Worm (Caenorhabditis elegans) whole organism, L4 larva: ENCODE measurements around the gene pals-18.

Source experiments
- F26F4.8 ChIP-seq: fragments of 200-800 bp; sonication (Bioruptor generic); conservative IDR thresholded peaks from 2 replicates; pipeline ENCODE4 v1.3.6; 2022; ENCODE audit warnings: missing genetic modification characterization, missing compliant biosample characterization
- F49E8.2 ChIP-seq: sonication (generic microtip); optimal IDR thresholded peaks from 2 replicates; lab custom pipeline; 2016; ENCODE audit warnings: missing compliant biosample characterization, mild to moderate bottlenecking, missing genetic modification characterization, borderline replicate concordance
- R02D3.7 ChIP-seq: fragments of 150-350 bp; sonication (generic microtip); optimal IDR thresholded peaks from 3 replicates; lab custom pipeline; 2014; ENCODE audit warnings: missing biosample characterization, missing genetic modification characterization
- T20F7.1 ChIP-seq: fragments of 200-800 bp; sonication (Bioruptor generic); optimal IDR thresholded peaks from 2 replicates; lab custom pipeline; 2018; ENCODE audit warnings: mild to moderate bottlenecking, missing genetic modification characterization, missing compliant biosample characterization
- Y105C5A.15 ChIP-seq: fragments of 200-800 bp; sonication (Bioruptor generic); IDR thresholded peaks from 2 replicates; pipeline ENCODE4 v1.3.6; 2022; ENCODE audit warnings: missing genetic modification characterization, missing compliant biosample characterization
- Y48G9A.11 ChIP-seq: fragments of 200-800 bp; sonication (Bioruptor generic); IDR thresholded peaks from 2 replicates; pipeline ENCODE4 v1.3.6; 2022; ENCODE audit warnings: missing genetic modification reagents, missing genetic modification characterization, missing compliant biosample characterization
- aha-1 ChIP-seq: fragments of 150-350 bp; peaks from one replicate; lab custom pipeline; 2014; ENCODE audit warnings: missing biosample characterization, missing genetic modification characterization
- ama-1 ChIP-seq: fragments of 150-350 bp; optimal IDR thresholded peaks from 2 replicates; lab custom pipeline; 2014; ENCODE audit warnings: inconsistent platforms, mixed read lengths
- ceh-20 ChIP-seq: fragments of 200-800 bp; sonication (Bioruptor generic); IDR thresholded peaks from 2 replicates; pipeline ENCODE4 v1.3.6; 2022; ENCODE audit warnings: missing genetic modification reagents, missing genetic modification characterization, missing compliant biosample characterization
- ceh-28 ChIP-seq: fragments of 150-350 bp; optimal IDR thresholded peaks from 2 replicates; lab custom pipeline; 2014; ENCODE audit warnings: missing biosample characterization, missing genetic modification reagents, missing genetic modification characterization
- ceh-32 ChIP-seq: sonication (generic microtip); optimal IDR thresholded peaks from 2 replicates; lab custom pipeline; 2016; ENCODE audit warnings: mild to moderate bottlenecking, missing genetic modification characterization, missing compliant biosample characterization; ENCODE audit not compliant: poor library complexity
- ceh-62 ChIP-seq: sonication (generic microtip); optimal IDR thresholded peaks from 2 replicates; lab custom pipeline; 2017; ENCODE audit warnings: missing biosample characterization, missing genetic modification characterization
- daf-16 ChIP-seq, 3 experiments: sonication (generic microtip); optimal IDR thresholded peaks; 2 replicates each; lab custom pipeline; 2016 to 2017; ENCODE audit warnings: missing genetic modification characterization in 3 of 3, missing genetic modification reagents in 3 of 3, mild to moderate bottlenecking in 2 of 3, missing compliant biosample characterization in 2 of 3, missing biosample characterization in 1 of 3, moderate library complexity in 1 of 3
- dmd-8 ChIP-seq: fragments of 200-800 bp; sonication (Bioruptor generic); IDR thresholded peaks from 2 replicates; pipeline ENCODE4 v1.3.6; 2022; ENCODE audit warnings: missing genetic modification characterization, missing compliant biosample characterization
- dmd-9 ChIP-seq: fragments of 200-800 bp; sonication (Bioruptor generic); IDR thresholded peaks from 2 replicates; pipeline ENCODE4 v1.3.6; 2022; ENCODE audit warnings: missing genetic modification reagents, missing genetic modification characterization, missing compliant biosample characterization
- egl-27 ChIP-seq: sonication (generic microtip); optimal IDR thresholded peaks from 3 replicates; lab custom pipeline; 2017; ENCODE audit warnings: missing biosample characterization, missing genetic modification reagents, missing genetic modification characterization
- fkh-10 ChIP-seq: fragments of 150-350 bp; optimal IDR thresholded peaks from 2 replicates; lab custom pipeline; 2014; ENCODE audit warnings: missing biosample characterization, missing genetic modification reagents, missing genetic modification characterization
- fos-1 ChIP-seq: fragments of 150-350 bp; optimal IDR thresholded peaks from 2 replicates; lab custom pipeline; 2014; ENCODE audit warnings: missing biosample characterization, missing genetic modification characterization
- gei-8 ChIP-seq: fragments of 200-800 bp; sonication (Bioruptor generic); optimal IDR thresholded peaks from 2 replicates; lab custom pipeline; 2018; ENCODE audit warnings: mild to moderate bottlenecking, missing genetic modification characterization, missing compliant biosample characterization
- hlh-11 ChIP-seq: fragments of 200-800 bp; sonication (Bioruptor generic); optimal IDR thresholded peaks from 2 replicates; lab custom pipeline; 2018; ENCODE audit warnings: mild to moderate bottlenecking, missing genetic modification characterization, missing compliant biosample characterization
- lim-7 ChIP-seq: fragments of 200-800 bp; sonication (Bioruptor generic); IDR thresholded peaks from 2 replicates; pipeline ENCODE4 v1.3.6; 2022; ENCODE audit warnings: missing genetic modification characterization, missing compliant biosample characterization
- lin-1 ChIP-seq: fragments of 200-800 bp; sonication (Bioruptor generic); IDR thresholded peaks from 2 replicates; pipeline ENCODE4 v1.3.6; 2022; ENCODE audit warnings: missing genetic modification reagents, missing genetic modification characterization, missing compliant biosample characterization
- lin-15B ChIP-seq: fragments of 150-350 bp; sonication (generic microtip); optimal IDR thresholded peaks from 3 replicates; lab custom pipeline; 2014; ENCODE audit warnings: missing biosample characterization, missing genetic modification characterization
- lin-29 ChIP-seq: fragments of 200-800 bp; sonication (Bioruptor generic); IDR thresholded peaks from 2 replicates; pipeline ENCODE4 v1.3.6; 2022; ENCODE audit warnings: missing genetic modification reagents, missing genetic modification characterization, missing compliant biosample characterization
- lin-38 ChIP-seq: fragments of 200-800 bp; sonication (Bioruptor generic); IDR thresholded peaks from 2 replicates; pipeline ENCODE4 v1.3.6; 2022; ENCODE audit warnings: missing genetic modification reagents, missing genetic modification characterization, missing compliant biosample characterization
- lin-39 ChIP-seq: fragments of 150-350 bp; optimal IDR thresholded peaks from 2 replicates; lab custom pipeline; 2014; ENCODE audit warnings: missing biosample characterization, missing genetic modification reagents, missing genetic modification characterization
- lir-3 ChIP-seq: sonication (generic microtip); optimal IDR thresholded peaks from 2 replicates; lab custom pipeline; 2016; ENCODE audit warnings: mild to moderate bottlenecking, missing genetic modification characterization, missing compliant biosample characterization
- lsy-2 ChIP-seq, 2 experiments: fragments of 150-350 bp in 1 of 2; sonication (generic microtip) in 1 of 2; optimal IDR thresholded peaks; 2 replicates each; lab custom pipeline; 2014 to 2017; ENCODE audit warnings: missing biosample characterization in 2 of 2, missing genetic modification characterization in 2 of 2
- madf-9 ChIP-seq: fragments of 200-800 bp; sonication (Bioruptor generic); conservative IDR thresholded peaks from 2 replicates; pipeline ENCODE4 v1.3.6; 2022; ENCODE audit warnings: missing genetic modification reagents, missing genetic modification characterization, missing compliant biosample characterization
- mdl-1 ChIP-seq, 2 experiments: fragments of 150-350 bp in 1 of 2; sonication (generic microtip) in 1 of 2; optimal IDR thresholded peaks; 2 replicates each; lab custom pipeline; 2014 to 2017; ENCODE audit warnings: missing biosample characterization in 2 of 2, missing genetic modification characterization in 2 of 2
- mxl-2 ChIP-seq: fragments of 200-800 bp; sonication (Bioruptor generic); conservative IDR thresholded peaks from 2 replicates; pipeline ENCODE4 v1.3.6; 2022; ENCODE audit warnings: missing genetic modification reagents, missing genetic modification characterization, missing compliant biosample characterization
- nhr-10 ChIP-seq: fragments of 150-350 bp; optimal IDR thresholded peaks from 2 replicates; lab custom pipeline; 2014; ENCODE audit warnings: missing biosample characterization, missing genetic modification characterization
- nhr-102 ChIP-seq: sonication (generic microtip); optimal IDR thresholded peaks from 2 replicates; lab custom pipeline; 2016; ENCODE audit warnings: mild to moderate bottlenecking, missing genetic modification characterization, moderate library complexity, missing compliant biosample characterization
- nhr-11 ChIP-seq: fragments of 150-350 bp; optimal IDR thresholded peaks from 2 replicates; lab custom pipeline; 2014; ENCODE audit warnings: missing biosample characterization, missing genetic modification characterization
- nhr-25 ChIP-seq: sonication (generic microtip); optimal IDR thresholded peaks from 2 replicates; lab custom pipeline; 2017; ENCODE audit warnings: missing genetic modification characterization, mild to moderate bottlenecking, missing compliant biosample characterization, antibody characterized with exemption, moderate library complexity, borderline replicate concordance; ENCODE audit not compliant: insufficient read depth
- nhr-28 ChIP-seq: fragments of 150-350 bp; optimal IDR thresholded peaks from 2 replicates; lab custom pipeline; 2014; ENCODE audit warnings: missing biosample characterization, missing genetic modification characterization
- pqm-1 ChIP-seq: sonication (generic microtip); optimal IDR thresholded peaks from 2 replicates; lab custom pipeline; 2017; ENCODE audit warnings: missing biosample characterization, missing genetic modification characterization
- saeg-2 ChIP-seq: fragments of 200-800 bp; sonication (Bioruptor generic); IDR thresholded peaks from 2 replicates; pipeline ENCODE4 v1.3.6; 2022; ENCODE audit warnings: missing genetic modification reagents, missing genetic modification characterization, missing compliant biosample characterization
- snpc-4 ChIP-seq: fragments of 150-350 bp; optimal IDR thresholded peaks from 2 replicates; lab custom pipeline; 2014; ENCODE audit warnings: missing biosample characterization, missing genetic modification characterization
- spr-1 ChIP-seq: sonication (generic microtip); optimal IDR thresholded peaks from 2 replicates; lab custom pipeline; 2016; ENCODE audit warnings: mild to moderate bottlenecking, missing genetic modification characterization, missing compliant biosample characterization
- unc-39 ChIP-seq: sonication (generic microtip); optimal IDR thresholded peaks from 2 replicates; lab custom pipeline; 2017; ENCODE audit warnings: missing biosample characterization, missing genetic modification characterization
- zfp-2 ChIP-seq: sonication (generic microtip); optimal IDR thresholded peaks from 2 replicates; lab custom pipeline; 2016; ENCODE audit warnings: mild to moderate bottlenecking, missing genetic modification characterization, missing compliant biosample characterization
- zip-2 ChIP-seq: fragments of 150-350 bp; optimal IDR thresholded peaks from 2 replicates; lab custom pipeline; 2014; ENCODE audit warnings: missing biosample characterization, missing genetic modification characterization
- ztf-11 ChIP-seq: fragments of 150-350 bp; optimal IDR thresholded peaks from 2 replicates; lab custom pipeline; 2014; ENCODE audit warnings: missing biosample characterization, missing genetic modification characterization

Gene pals-18

ce11 chrIII:1413890-1414613 lies 10.8 kb downstream of the pals-18 start, which contains the start of gene Y82E9BR.14:
TSS of gene Y82E9BR.14 (minus strand) at chrIII:1414116.
- TF ChIP-seq hlh-11 (tag; lab: Kevin White, UChicago) (no peak), nhr-28 (tag; lab: Kevin White, UChicago) (peak; percentile 20), fos-1 (tag; lab: Kevin White, UChicago) (no peak), egl-27 (tag; lab: Kevin White, UChicago) (no peak), madf-9 (no peak), ama-1 (lab: Kevin White, UChicago) (peak; percentile 13), lin-1 (no peak), lin-15B (tag; lab: Kevin White, UChicago) (no peak), daf-16 (GFP tag; optimal IDR thresholded peaks at IDR 0.05; lab: Kevin White, UChicago) (no peak), daf-16 (tag; optimal IDR thresholded peaks at IDR 0.05; lab: Kevin White, UChicago) (peak; percentile 18), F26F4.8 (GFP tag; lab: Robert Waterston, UW) (no peak), fkh-10 (GFP tag; lab: Kevin White, UChicago) (no peak), Y105C5A.15 (GFP tag; lab: Robert Waterston, UW) (no peak), T20F7.1 (peak; percentile 14), pqm-1 (tag; lab: Kevin White, UChicago) (peak; percentile 66), ceh-32 (no peak), ztf-11 (no peak)

- TF ChIP-seq unc-39 (tag; lab: Kevin White, UChicago) (no peak), zip-2 (tag; lab: Kevin White, UChicago) (no peak), lin-38 (GFP tag; lab: Robert Waterston, UW) (peak; percentile 61)
Observed at ce11 chrIII:1416571-1416970, 13.4 kb downstream of the pals-18 start.

ce11 chrIII:1417090-1417489 lies 13.9 kb downstream of the pals-18 start, which contains the start of gene elc-1:
TSS of gene elc-1 (minus strand) at chrIII:1417190.
- no peak for TF ChIP-seq nhr-11 (tag; lab: Kevin White, UChicago)
- peak; percentile 87 for TF ChIP-seq aha-1 (tag; lab: Kevin White, UChicago)
- TF ChIP-seq, all 104 proteins: peak for 1

- TF ChIP-seq nhr-102 (peak; percentile 80), madf-9 (peak; percentile 74), dmd-8 (GFP tag; lab: Robert Waterston, UW) (no peak), R02D3.7 (tag; lab: Kevin White, UChicago) (no peak), dmd-9 (GFP tag; lab: Robert Waterston, UW) (0 out of 2 replicates have a peak, but pooled peaks have one; percentile 64), lin-39 (no peak), nhr-10 (tag; lab: Kevin White, UChicago) (no peak), F49E8.2 (tag; lab: Kevin White, UChicago) (peak; percentile 34), snpc-4 (tag; lab: Kevin White, UChicago) (peak; percentile 7), Y48G9A.11 (GFP tag; lab: Robert Waterston, UW) (peak; percentile 66; the same call in 1 of the 2 replicates), ceh-20 (GFP tag; lab: Robert Waterston, UW) (peak; percentile 77), lsy-2 (tag; optimal IDR thresholded peaks at IDR 0.05; lab: Kevin White, UChicago) (peak; percentile 96 to 99), saeg-2 (peak; percentile 72; the same call in 1 of the 2 replicates), zfp-2 (peak; percentile 97), mdl-1 (tag; optimal IDR thresholded peaks at IDR 0.05; lab: Kevin White, UChicago) (peak; percentile 36 to 73), spr-1 (tag; lab: Kevin White, UChicago) (peak; percentile 31), ceh-28 (peak; percentile 15), nhr-25 (tag; lab: Kevin White, UChicago) (peak; percentile 74), lir-3 (tag; lab: Kevin White, UChicago) (no peak), lin-29 (GFP tag; lab: Robert Waterston, UW) (0 out of 2 replicates have a peak, but pooled peaks have one; percentile 23), aha-1 (tag; lab: Kevin White, UChicago) (peak; percentile 93), lin-1 (peak; percentile 20; the same call in 1 of the 2 replicates), gei-8 (no peak), unc-39 (tag; lab: Kevin White, UChicago) (no peak), mxl-2 (GFP tag; lab: Robert Waterston, UW) (no peak), ceh-62 (tag; lab: Kevin White, UChicago) (no peak), lim-7 (no peak)
Observed at ce11 chrIII:1418709-1419108, 15.5 kb downstream of the pals-18 start.
